ENCODE assay signal across 2 fruit fly cellular contexts in genomic region chr3R:29540948-29541741, dm6.
A peak's percentile ranks its signal among the peaks of the same experiment; 100 is the strongest.
TF ChIP-seq lines count a peak whose summit lies in the region.

No protein-coding gene starts in this region.

- TF ChIP-seq CTCF in whole organism, embryonic (GFP tag; optimal IDR thresholded peaks at IDR 0.05; lab: Kevin White, UChicago): no peak

TF ChIP-seq in whole organism, embryonic, 481 proteins besides CTCF, POLR2A, EP300 and RAD21 (continues in another document):
- no peak for TF ChIP-seq fu2 (GFP tag; optimal IDR thresholded peaks at IDR 0.05; lab: Kevin White, UChicago)
- no peak for TF ChIP-seq CG34224 (GFP tag; IDR thresholded peaks at IDR 0.05; lab: Robert Waterston, UW; ENCODE audit: partially characterized antibody)
- no peak for TF ChIP-seq dimm (GFP tag; IDR thresholded peaks at IDR 0.05; lab: Robert Waterston, UW)
- TF ChIP-seq YL-1 (GFP tag; optimal IDR thresholded peaks at IDR 0.05; lab: Kevin White, UChicago): no peak
- TF ChIP-seq stc (GFP tag; IDR thresholded peaks at IDR 0.05; lab: Robert Waterston, UW): no peak
- TF ChIP-seq CG1603 (tag; optimal IDR thresholded peaks at IDR 0.05; lab: Kevin White, UChicago): peak; percentile 4
- TF ChIP-seq esg (GFP tag; conservative IDR thresholded peaks at IDR 0.05; lab: Robert Waterston, UW): no peak
- TF ChIP-seq mam (GFP tag; optimal IDR thresholded peaks at IDR 0.05; lab: Kevin White, UChicago): no peak
- peak; percentile 30 for TF ChIP-seq CG7839 (tag; optimal IDR thresholded peaks at IDR 0.05; lab: Kevin White, UChicago)
- TF ChIP-seq gsb (GFP tag; IDR thresholded peaks at IDR 0.05; lab: Robert Waterston, UW): no peak
- TF ChIP-seq Deaf1 (tag; optimal IDR thresholded peaks at IDR 0.05; lab: Kevin White, UChicago): no peak
- no peak for TF ChIP-seq emc (GFP tag; optimal IDR thresholded peaks at IDR 0.05; lab: Kevin White, UChicago)
- no peak for TF ChIP-seq tx (GFP tag; optimal IDR thresholded peaks at IDR 0.05; lab: Kevin White, UChicago)
- TF ChIP-seq Dll (GFP tag; IDR thresholded peaks at IDR 0.05; lab: Robert Waterston, UW; ENCODE audit: partially characterized antibody): no peak
- no peak for TF ChIP-seq Mrtf (GFP tag; IDR thresholded peaks at IDR 0.05; lab: Robert Waterston, UW)
- no peak for TF ChIP-seq tup (GFP tag; optimal IDR thresholded peaks at IDR 0.05; lab: Kevin White, UChicago)
- no peak for TF ChIP-seq lbe (GFP tag; optimal IDR thresholded peaks at IDR 0.05; lab: Kevin White, UChicago)
- TF ChIP-seq Camta (GFP tag; optimal IDR thresholded peaks at IDR 0.05; lab: Kevin White, UChicago): no peak
- TF ChIP-seq sc (optimal IDR thresholded peaks at IDR 0.05; lab: Kevin White, UChicago): no peak
- peak; percentile 19 for TF ChIP-seq sc (GFP tag; optimal IDR thresholded peaks at IDR 0.05; lab: Kevin White, UChicago)
- no peak for TF ChIP-seq CG9932 (GFP tag; IDR thresholded peaks at IDR 0.05; lab: Robert Waterston, UW)
- TF ChIP-seq CG33213 (GFP tag; optimal IDR thresholded peaks at IDR 0.05; lab: Kevin White, UChicago): no peak
- no peak for TF ChIP-seq ATbp (GFP tag; optimal IDR thresholded peaks at IDR 0.05; lab: Kevin White, UChicago)
- TF ChIP-seq CG17829 (tag; optimal IDR thresholded peaks at IDR 0.05; lab: Kevin White, UChicago): peak; percentile 41
- no peak for TF ChIP-seq CG13894 (tag; optimal IDR thresholded peaks at IDR 0.05; lab: Kevin White, UChicago)
- no peak for TF ChIP-seq Drgx (GFP tag; IDR thresholded peaks at IDR 0.05; lab: Robert Waterston, UW)
- TF ChIP-seq nerfin-1 (tag; optimal IDR thresholded peaks at IDR 0.05; lab: Kevin White, UChicago): no peak
- TF ChIP-seq ap (GFP tag; IDR thresholded peaks at IDR 0.05; lab: Robert Waterston, UW): no peak
- TF ChIP-seq CG12236 (GFP tag; optimal IDR thresholded peaks at IDR 0.05; lab: Kevin White, UChicago): peak; percentile 4
- no peak for TF ChIP-seq CG17385 (GFP tag; optimal IDR thresholded peaks at IDR 0.05; lab: Kevin White, UChicago)
- TF ChIP-seq grau (tag; optimal IDR thresholded peaks at IDR 0.05; lab: Kevin White, UChicago): peak; percentile 16
- TF ChIP-seq CG3281 (GFP tag; optimal IDR thresholded peaks at IDR 0.05; lab: Kevin White, UChicago): no peak
- no peak for TF ChIP-seq nerfin-2 (GFP tag; IDR thresholded peaks at IDR 0.05; lab: Robert Waterston, UW; ENCODE audit: partially characterized antibody)
- TF ChIP-seq CG18764 (GFP tag; optimal IDR thresholded peaks at IDR 0.05; lab: Kevin White, UChicago): no peak
- TF ChIP-seq zfh2 (GFP tag; optimal IDR thresholded peaks at IDR 0.05; lab: Kevin White, UChicago): no peak
- TF ChIP-seq Dad (GFP tag; optimal IDR thresholded peaks at IDR 0.05; lab: Kevin White, UChicago): no peak
- TF ChIP-seq CG2199 (GFP tag; IDR thresholded peaks at IDR 0.05; lab: Robert Waterston, UW): peak; percentile 66; the same call in 1 of the 3 replicates
- TF ChIP-seq Lhr (GFP tag; optimal IDR thresholded peaks at IDR 0.05; lab: Kevin White, UChicago): no peak
- TF ChIP-seq CG11696 (GFP tag; IDR thresholded peaks at IDR 0.05; lab: Robert Waterston, UW): no peak
- TF ChIP-seq CG31441 (GFP tag; IDR thresholded peaks at IDR 0.05; lab: Robert Waterston, UW): peak; percentile 54
- TF ChIP-seq Hsf (GFP tag; optimal IDR thresholded peaks at IDR 0.05; lab: Kevin White, UChicago): peak; percentile 18
- no peak for TF ChIP-seq CG8359 (GFP tag; optimal IDR thresholded peaks at IDR 0.05; lab: Kevin White, UChicago; ENCODE audit: borderline replicate concordance)
- no peak for TF ChIP-seq Taf1 (GFP tag; IDR thresholded peaks at IDR 0.05; lab: Robert Waterston, UW)
- TF ChIP-seq CG18476 (GFP tag; optimal IDR thresholded peaks at IDR 0.05; lab: Kevin White, UChicago): no peak
- no peak for TF ChIP-seq CG1647 (GFP tag; optimal IDR thresholded peaks at IDR 0.05; lab: Kevin White, UChicago)
- TF ChIP-seq CG13624 (GFP tag; optimal IDR thresholded peaks at IDR 0.05; lab: Kevin White, UChicago): no peak
- no peak for TF ChIP-seq CG4328 (GFP tag; optimal IDR thresholded peaks at IDR 0.05; lab: Kevin White, UChicago)
- no peak for TF ChIP-seq CG11093 (GFP tag; IDR thresholded peaks at IDR 0.05; lab: Robert Waterston, UW)

TF ChIP-seq in whole organism, prepupa, 60 proteins besides CTCF, POLR2A, EP300 and RAD21:
- TF ChIP-seq fd59A (GFP tag; optimal IDR thresholded peaks at IDR 0.05; lab: Kevin White, UChicago) (no peak), svp (GFP tag; lab: Kevin White, UChicago) (peak; percentile 53), Eip93F (GFP tag; optimal IDR thresholded peaks at IDR 0.05; lab: Kevin White, UChicago) (no peak)

Comparison
In these comparisons a context has a peak if more than half of its experiments do, and no peak if none do; other contexts are left out.
1. Of the 7 proteins assayed by ChIP-seq in both whole organism, embryonic and whole organism, prepupa: peak only in whole organism, embryonic: Blimp-1; only in whole organism, prepupa: none; in both: none; in neither: 6.